Fruit fly (Drosophila melanogaster): ENCODE measurements around the gene Amt.

Gene Amt

dm6 chr3R:15277926-15278869 lies 29.3 kb upstream of the Amt start, which contains the start of the genes MRG15 and Tm1:
TSS of gene MRG15 (minus strand) at chr3R:15278109.
TSS of gene Tm1 (plus strand) at chr3R:15278220.
- TF ChIP-seq Sox14 (GFP tag; optimal IDR thresholded peaks at IDR 0.05) (peak; percentile 10), net (GFP tag; optimal IDR thresholded peaks at IDR 0.05) (no peak), dsx (GFP tag; optimal IDR thresholded peaks at IDR 0.05; ENCODE audit: poor library complexity, severe bottlenecking) (peak; percentile 91), fkh (GFP tag; optimal IDR thresholded peaks at IDR 0.05) (peak; percentile 31), Ets21C (GFP tag; optimal IDR thresholded peaks at IDR 0.05) (no peak), Ets96B (tag; optimal IDR thresholded peaks at IDR 0.05) (no peak), CG11762 (GFP tag; optimal IDR thresholded peaks at IDR 0.05; ENCODE audit: insufficient read depth) (no peak), CG16779 (tag; optimal IDR thresholded peaks at IDR 0.05) (no peak), spab (GFP tag; optimal IDR thresholded peaks at IDR 0.05) (no peak), Eip93F (GFP tag; optimal IDR thresholded peaks at IDR 0.05) (no peak), CG9139 (GFP tag; optimal IDR thresholded peaks at IDR 0.05) (no peak), Hr38 (GFP tag; optimal IDR thresholded peaks at IDR 0.05) (no peak), Eip78C (GFP tag) (peak; percentile 56), topi (GFP tag; optimal IDR thresholded peaks at IDR 0.05) (no peak), CG6854 (GFP tag; optimal IDR thresholded peaks at IDR 0.05) (no peak), svp (GFP tag) (peak; percentile 10), CG6792 (GFP tag; optimal IDR thresholded peaks at IDR 0.05) (no peak), Hr39 (GFP tag; optimal IDR thresholded peaks at IDR 0.05) (peak; percentile 1), eg (GFP tag; IDR thresholded peaks at IDR 0.05) (no peak), cyc (GFP tag; optimal IDR thresholded peaks at IDR 0.05) (no peak), vri (GFP tag; optimal IDR thresholded peaks at IDR 0.05) (peak; percentile 57), fd85E (GFP tag; optimal IDR thresholded peaks at IDR 0.05) (no peak), CG15336 (GFP tag; IDR thresholded peaks at IDR 0.05) (no peak)

dm6 chr3R:15275158-15275623 lies 26.3 kb upstream of the Amt start, which contains the start of the genes Cp190 and CG4338:
TSS of gene Cp190 (minus strand) at chr3R:15275241.
TSS of gene CG4338 (plus strand) at chr3R:15275522.
- TF ChIP-seq topi (GFP tag; optimal IDR thresholded peaks at IDR 0.05): peak; percentile 97
- peak; percentile 96 for TF ChIP-seq fd59A (GFP tag; optimal IDR thresholded peaks at IDR 0.05)
- peak; percentile 97 for TF ChIP-seq eg (GFP tag; IDR thresholded peaks at IDR 0.05)
- TF ChIP-seq acj6 (GFP tag; optimal IDR thresholded peaks at IDR 0.05): peak; percentile 97
- peak; percentile 98 for TF ChIP-seq esn (GFP tag; optimal IDR thresholded peaks at IDR 0.05)
- TF ChIP-seq Met (GFP tag; optimal IDR thresholded peaks at IDR 0.05): peak; percentile 96
- peak; percentile 79 for TF ChIP-seq Sox102F (GFP tag; optimal IDR thresholded peaks at IDR 0.05)
- peak; percentile 28 to 92 for TF ChIP-seq salr (GFP tag; optimal IDR thresholded peaks at IDR 0.05)
- TF ChIP-seq CG11902 (GFP tag; optimal IDR thresholded peaks at IDR 0.05): peak; percentile 95
- TF ChIP-seq CG9139 (GFP tag; optimal IDR thresholded peaks at IDR 0.05): no peak
- peak; percentile 89 for TF ChIP-seq dac (GFP tag; optimal IDR thresholded peaks at IDR 0.05)
- peak; percentile 94 for TF ChIP-seq Gug (GFP tag; IDR thresholded peaks at IDR 0.05)
- TF ChIP-seq CG6854 (GFP tag; optimal IDR thresholded peaks at IDR 0.05): peak; percentile 94
- TF ChIP-seq vri (GFP tag; optimal IDR thresholded peaks at IDR 0.05): peak; percentile 93
- peak; percentile 97 for TF ChIP-seq lz (GFP tag; optimal IDR thresholded peaks at IDR 0.05)
- no peak for TF ChIP-seq Hr38 (GFP tag; optimal IDR thresholded peaks at IDR 0.05)
- TF ChIP-seq Sox14 (GFP tag; optimal IDR thresholded peaks at IDR 0.05): peak; percentile 97
- peak; percentile 94 for TF ChIP-seq spab (GFP tag; optimal IDR thresholded peaks at IDR 0.05)
- peak; percentile 98 for TF ChIP-seq achi (GFP tag; optimal IDR thresholded peaks at IDR 0.05)
- peak; percentile 98 for TF ChIP-seq OdsH (GFP tag; optimal IDR thresholded peaks at IDR 0.05)
- peak; percentile 96 for TF ChIP-seq Eip75B (GFP tag; optimal IDR thresholded peaks at IDR 0.05)
- TF ChIP-seq CG6276 (GFP tag; optimal IDR thresholded peaks at IDR 0.05): no peak
- TF ChIP-seq CG7368 (GFP tag; optimal IDR thresholded peaks at IDR 0.05): peak; percentile 96
- peak; percentile 93 for TF ChIP-seq CG1621 (tag; optimal IDR thresholded peaks at IDR 0.05)
- TF ChIP-seq fd85E (GFP tag; optimal IDR thresholded peaks at IDR 0.05): no peak
- TF ChIP-seq ss (GFP tag; optimal IDR thresholded peaks at IDR 0.05): peak in 1 of 2 experiments; percentile 97
- peak; percentile 97 for TF ChIP-seq CG8632 (GFP tag; optimal IDR thresholded peaks at IDR 0.05)
- no peak for TF ChIP-seq CG16779 (tag; optimal IDR thresholded peaks at IDR 0.05)
- TF ChIP-seq CG6792 (GFP tag; optimal IDR thresholded peaks at IDR 0.05): peak; percentile 96
- TF ChIP-seq CG4318 (GFP tag; optimal IDR thresholded peaks at IDR 0.05): no peak
- TF ChIP-seq Ets21C (GFP tag; optimal IDR thresholded peaks at IDR 0.05): peak; percentile 94
- TF ChIP-seq dsx (GFP tag; optimal IDR thresholded peaks at IDR 0.05; ENCODE audit: poor library complexity, severe bottlenecking): peak; percentile 97
- TF ChIP-seq CG8119 (GFP tag; IDR thresholded peaks at IDR 0.05): peak; percentile 98
- TF ChIP-seq Smox (GFP tag; optimal IDR thresholded peaks at IDR 0.05): peak; percentile 97
- peak; percentile 97 for TF ChIP-seq CG34406 (GFP tag; optimal IDR thresholded peaks at IDR 0.05)
- no peak for TF ChIP-seq CG10631 (GFP tag; optimal IDR thresholded peaks at IDR 0.05)

Measured in whole organism, prepupa.